Fruit fly (Drosophila melanogaster): ENCODE results near the gene eIF4E1.
A peak's percentile ranks its signal among the peaks of the same experiment; 100 is the strongest.

The eIF4E1 gene

dm6 chr3L:9422636-9423419 lies 20.6 kb upstream of the eIF4E1 start, which contains the start of gene aay (continued):
- TF ChIP-seq Rfx (GFP tag; IDR thresholded peaks at IDR 0.05) (peak; percentile 99), CG13775 (GFP tag; optimal IDR thresholded peaks at IDR 0.05) (peak; percentile 99), CG9215 (GFP tag; IDR thresholded peaks at IDR 0.05) (peak; percentile 94), CG14860 (GFP tag; IDR thresholded peaks at IDR 0.05; ENCODE audit: partially characterized antibody) (no peak), klu (GFP tag; IDR thresholded peaks at IDR 0.05) (peak; percentile 97), fru (optimal IDR thresholded peaks at IDR 0.05) (no peak), CG4617 (GFP tag; optimal IDR thresholded peaks at IDR 0.05; ENCODE audit: borderline replicate concordance) (peak; percentile 98), CG11085 (GFP tag; IDR thresholded peaks at IDR 0.05) (peak; percentile 96), CkIIα-i1 (GFP tag; IDR thresholded peaks at IDR 0.05) (peak; percentile 91), crp (GFP tag; optimal IDR thresholded peaks at IDR 0.05) (peak in 1 of 2 experiments; percentile 75), Sox102F (GFP tag; optimal IDR thresholded peaks at IDR 0.05) (peak; percentile 100), gfzf (GFP tag; optimal IDR thresholded peaks at IDR 0.05) (peak; percentile 29), CG17186 (GFP tag; optimal IDR thresholded peaks at IDR 0.05) (peak; percentile 92), CG5180 (GFP tag; optimal IDR thresholded peaks at IDR 0.05) (peak; percentile 93), phol (tag; optimal IDR thresholded peaks at IDR 0.05) (peak; percentile 99), CG2889 (GFP tag; IDR thresholded peaks at IDR 0.05) (peak; percentile 97), CG9817 (tag; optimal IDR thresholded peaks at IDR 0.05) (peak; percentile 98), CG2202 (tag; optimal IDR thresholded peaks at IDR 0.05) (peak; percentile 99), CG11456 (GFP tag; IDR thresholded peaks at IDR 0.05) (peak; percentile 98), kni (GFP tag; optimal IDR thresholded peaks at IDR 0.05) (peak; percentile 95), hth (optimal IDR thresholded peaks at IDR 0.05) (no peak), CG11504 (tag; optimal IDR thresholded peaks at IDR 0.05) (peak; percentile 98), CG11398 (GFP tag; optimal IDR thresholded peaks at IDR 0.05) (peak; percentile 95), CG15073 (GFP tag; optimal IDR thresholded peaks at IDR 0.05) (peak; percentile 88), row (GFP tag; IDR thresholded peaks at IDR 0.05) (peak; percentile 99), CG3995 (GFP tag; optimal IDR thresholded peaks at IDR 0.05) (peak; percentile 82), CG3065 (GFP tag; optimal IDR thresholded peaks at IDR 0.05) (peak; percentile 98), stwl (tag; optimal IDR thresholded peaks at IDR 0.05) (peak; percentile 88), Nf-YB (GFP tag; optimal IDR thresholded peaks at IDR 0.05) (peak; percentile 92), CG16815 (GFP tag; optimal IDR thresholded peaks at IDR 0.05) (peak; percentile 98), Hmx (GFP tag; optimal IDR thresholded peaks at IDR 0.05) (peak; percentile 96), Rx (GFP tag; IDR thresholded peaks at IDR 0.05) (peak; percentile 98), CG1647 (GFP tag; optimal IDR thresholded peaks at IDR 0.05) (peak; percentile 98), aop (GFP tag; IDR thresholded peaks at IDR 0.05) (peak; percentile 84), otp (GFP tag; IDR thresholded peaks at IDR 0.05) (peak; percentile 97), pfk (GFP tag; optimal IDR thresholded peaks at IDR 0.05) (peak; percentile 50), H15 (GFP tag; IDR thresholded peaks at IDR 0.05) (peak; percentile 97), sisA (GFP tag; IDR thresholded peaks at IDR 0.05) (peak; percentile 98), eve (GFP tag; optimal IDR thresholded peaks at IDR 0.05) (peak; percentile 88 to 99), ranshi (GFP tag; IDR thresholded peaks at IDR 0.05) (peak; percentile 98), Lhr (GFP tag; optimal IDR thresholded peaks at IDR 0.05) (peak; percentile 96), cg (GFP tag; optimal IDR thresholded peaks at IDR 0.05) (peak; percentile 84), Lpt (GFP tag; optimal IDR thresholded peaks at IDR 0.05) (no peak), CG3726 (GFP tag; IDR thresholded peaks at IDR 0.05) (peak; percentile 98), CG8388 (GFP tag; optimal IDR thresholded peaks at IDR 0.05) (peak; percentile 99), CG6765 (GFP tag; optimal IDR thresholded peaks at IDR 0.05) (peak; percentile 98), CG6813 (GFP tag; optimal IDR thresholded peaks at IDR 0.05) (peak; percentile 99), Dip3 (GFP tag; optimal IDR thresholded peaks at IDR 0.05) (peak; percentile 98), D (optimal IDR thresholded peaks at IDR 0.05) (no peak), D (GFP tag; optimal IDR thresholded peaks at IDR 0.05) (peak; percentile 99)
